Fruit fly (Drosophila melanogaster) whole organism, prepupa: ENCODE measurements around the gene CG34354.

Experiments
- CG10631 ChIP-seq: fragments of 200-800 bp; sonication (Bioruptor generic); optimal IDR thresholded peaks from 2 replicates; lab custom pipeline; 2016; ENCODE audit warnings: missing biosample characterization, missing genetic modification characterization
- CG10669 ChIP-seq: fragments of 200-800 bp; sonication (Bioruptor generic); optimal IDR thresholded peaks from 3 replicates; lab custom pipeline; 2018; ENCODE audit warnings: missing biosample characterization, mild to moderate bottlenecking, missing genetic modification characterization, moderate library complexity
- CG11294 ChIP-seq: fragments of 200-800 bp; sonication (Bioruptor generic); IDR thresholded peaks from 2 replicates; pipeline ENCODE4 v1.3.6; 2022; ENCODE audit warnings: missing biosample characterization, missing genetic modification characterization
- CG11762 ChIP-seq: fragments of 200-800 bp; sonication (Bioruptor generic); optimal IDR thresholded peaks from 3 replicates; lab custom pipeline; 2016; ENCODE audit warnings: missing biosample characterization, missing genetic modification characterization; ENCODE audit not compliant: insufficient read depth
- CG15336 ChIP-seq: fragments of 200-800 bp; sonication (Bioruptor generic); IDR thresholded peaks from 2 replicates; pipeline ENCODE4 v1.3.6; 2022; ENCODE audit warnings: missing biosample characterization, missing genetic modification characterization
- CG1621 ChIP-seq: fragments of 200-800 bp; sonication (Bioruptor generic); optimal IDR thresholded peaks from 3 replicates; lab custom pipeline; 2018; ENCODE audit warnings: missing biosample characterization, mild to moderate bottlenecking, missing genetic modification characterization
- CG16779 ChIP-seq: fragments of 200-800 bp; sonication (Bioruptor generic); optimal IDR thresholded peaks from 3 replicates; lab custom pipeline; 2017; ENCODE audit warnings: missing biosample characterization, mild to moderate bottlenecking, missing genetic modification characterization
- CG31627 ChIP-seq: fragments of 200-800 bp; sonication (Bioruptor generic); optimal IDR thresholded peaks from 3 replicates; lab custom pipeline; 2016; ENCODE audit warnings: missing biosample characterization, missing genetic modification characterization
- CG32006 ChIP-seq: fragments of 200-800 bp; sonication (Bioruptor generic); optimal IDR thresholded peaks from 3 replicates; lab custom pipeline; 2017; ENCODE audit warnings: missing biosample characterization, mild to moderate bottlenecking, missing genetic modification characterization
- CG3919 ChIP-seq: fragments of 200-800 bp; sonication (Bioruptor generic); optimal IDR thresholded peaks from 3 replicates; lab custom pipeline; 2016; ENCODE audit warnings: missing biosample characterization, missing genetic modification characterization
- CG4318 ChIP-seq: fragments of 200-800 bp; sonication (Bioruptor generic); optimal IDR thresholded peaks from 3 replicates; lab custom pipeline; 2017; ENCODE audit warnings: missing biosample characterization, mild to moderate bottlenecking, missing genetic modification characterization
- CG6163 ChIP-seq: fragments of 200-800 bp; sonication (Bioruptor generic); IDR thresholded peaks from 3 replicates; pipeline ENCODE4 v1.3.6; 2022; ENCODE audit warnings: missing biosample characterization, missing genetic modification characterization
- CG6276 ChIP-seq: fragments of 200-800 bp; sonication (Bioruptor generic); optimal IDR thresholded peaks from 2 replicates; lab custom pipeline; 2017; ENCODE audit warnings: missing biosample characterization, mild to moderate bottlenecking, missing genetic modification characterization
- CG6792 ChIP-seq: fragments of 200-800 bp; sonication (Bioruptor generic); optimal IDR thresholded peaks from 3 replicates; lab custom pipeline; 2016; ENCODE audit warnings: missing biosample characterization, missing genetic modification characterization
- CG6808 ChIP-seq: fragments of 200-800 bp; sonication (Bioruptor generic); optimal IDR thresholded peaks from 3 replicates; lab custom pipeline; 2017; ENCODE audit warnings: missing biosample characterization, missing genetic modification characterization, mild to moderate bottlenecking, moderate library complexity, missing genetic modification reagents
- CG6854 ChIP-seq: fragments of 200-800 bp; sonication (Bioruptor generic); optimal IDR thresholded peaks from 2 replicates; lab custom pipeline; 2017; ENCODE audit warnings: missing biosample characterization, mild to moderate bottlenecking, missing genetic modification characterization
- CG8119 ChIP-seq: fragments of 200-800 bp; sonication (Bioruptor generic); IDR thresholded peaks from 3 replicates; pipeline ENCODE4 v1.3.6; 2022; ENCODE audit warnings: missing biosample characterization, missing genetic modification characterization
- CG8632 ChIP-seq: fragments of 200-800 bp; sonication (Bioruptor generic); optimal IDR thresholded peaks from 3 replicates; lab custom pipeline; 2016; ENCODE audit warnings: missing biosample characterization, missing genetic modification characterization
- Eip75B ChIP-seq: fragments of 200-800 bp; sonication (Bioruptor generic); optimal IDR thresholded peaks from 3 replicates; lab custom pipeline; 2016; ENCODE audit warnings: missing biosample characterization, missing genetic modification characterization
- Eip78C ChIP-seq: fragments of 200-800 bp; sonication (Bioruptor generic); peaks from one replicate; lab custom pipeline; 2016; ENCODE audit warnings: missing biosample characterization, missing genetic modification characterization
- Eip93F ChIP-seq: fragments of 200-800 bp; sonication (Bioruptor generic); optimal IDR thresholded peaks from 2 replicates; lab custom pipeline; 2016; ENCODE audit warnings: missing biosample characterization, mild to moderate bottlenecking, missing genetic modification characterization
- Ets21C ChIP-seq: fragments of 200-800 bp; sonication (Bioruptor generic); optimal IDR thresholded peaks from 3 replicates; lab custom pipeline; 2016; ENCODE audit warnings: missing biosample characterization, missing genetic modification characterization
- Ets96B ChIP-seq: fragments of 200-800 bp; optimal IDR thresholded peaks from 2 replicates; lab custom pipeline; 2019; ENCODE audit warnings: missing biosample characterization, mild to moderate bottlenecking, missing genetic modification characterization, moderate library complexity
- Gug ChIP-seq: fragments of 200-800 bp; sonication (Bioruptor generic); IDR thresholded peaks from 2 replicates; pipeline ENCODE4 v1.3.6; 2022; ENCODE audit warnings: missing biosample characterization, missing genetic modification characterization
- Hr38 ChIP-seq: sonication (Bioruptor generic); optimal IDR thresholded peaks from 2 replicates; lab custom pipeline; 2016; ENCODE audit warnings: missing biosample characterization, missing genetic modification characterization
- Hr39 ChIP-seq: fragments of 200-800 bp; sonication (Bioruptor generic); optimal IDR thresholded peaks from 2 replicates; lab custom pipeline; 2016; ENCODE audit warnings: missing biosample characterization, missing genetic modification characterization
- Hr4 ChIP-seq: fragments of 200-800 bp; sonication (Bioruptor generic); optimal IDR thresholded peaks from 3 replicates; lab custom pipeline; 2016; ENCODE audit warnings: missing biosample characterization, missing genetic modification characterization
- Lpt ChIP-seq: fragments of 200-800 bp; sonication (Bioruptor generic); optimal IDR thresholded peaks from 3 replicates; lab custom pipeline; 2016; ENCODE audit warnings: missing biosample characterization, missing genetic modification characterization
- OdsH ChIP-seq: fragments of 200-800 bp; sonication (Bioruptor generic); optimal IDR thresholded peaks from 3 replicates; lab custom pipeline; 2016; ENCODE audit warnings: missing biosample characterization, missing genetic modification characterization
- Smox ChIP-seq: fragments of 200-800 bp; sonication (Bioruptor generic); optimal IDR thresholded peaks from 3 replicates; lab custom pipeline; 2016; ENCODE audit warnings: missing biosample characterization, missing genetic modification characterization
- Sox102F ChIP-seq: fragments of 200-800 bp; sonication (Bioruptor generic); optimal IDR thresholded peaks from 2 replicates; lab custom pipeline; 2016; ENCODE audit warnings: missing biosample characterization, mild to moderate bottlenecking, missing genetic modification characterization
- Sox14 ChIP-seq: fragments of 200-800 bp; sonication (Bioruptor generic); optimal IDR thresholded peaks from 3 replicates; lab custom pipeline; 2016; ENCODE audit warnings: missing biosample characterization, missing genetic modification characterization
- Sox15 ChIP-seq: fragments of 200-800 bp; sonication (Bioruptor generic); optimal IDR thresholded peaks from 3 replicates; lab custom pipeline; 2016; ENCODE audit warnings: missing biosample characterization, missing genetic modification characterization
- achi ChIP-seq: fragments of 200-800 bp; sonication (Bioruptor generic); optimal IDR thresholded peaks from 3 replicates; lab custom pipeline; 2016; ENCODE audit warnings: missing biosample characterization, missing genetic modification characterization
- acj6 ChIP-seq: fragments of 200-800 bp; sonication (Bioruptor generic); optimal IDR thresholded peaks from 3 replicates; lab custom pipeline; 2016; ENCODE audit warnings: missing biosample characterization, missing genetic modification characterization
- cyc ChIP-seq: fragments of 200-800 bp; sonication (Bioruptor generic); optimal IDR thresholded peaks from 3 replicates; lab custom pipeline; 2016; ENCODE audit warnings: missing biosample characterization, missing genetic modification characterization
- dac ChIP-seq: fragments of 200-800 bp; sonication (Bioruptor generic); optimal IDR thresholded peaks from 2 replicates; lab custom pipeline; 2017; ENCODE audit warnings: missing biosample characterization, mild to moderate bottlenecking, missing genetic modification characterization
- dsx ChIP-seq: fragments of 200-800 bp; optimal IDR thresholded peaks from 3 replicates; lab custom pipeline; 2019; ENCODE audit warnings: missing biosample characterization, mild to moderate bottlenecking, missing genetic modification characterization, moderate library complexity; ENCODE audit not compliant: poor library complexity, severe bottlenecking
- eg ChIP-seq: fragments of 200-800 bp; sonication (Bioruptor generic); IDR thresholded peaks from 3 replicates; pipeline ENCODE4 v1.3.6; 2022; ENCODE audit warnings: missing biosample characterization, missing genetic modification characterization
- fd85E ChIP-seq: fragments of 200-800 bp; sonication (Bioruptor generic); optimal IDR thresholded peaks from 3 replicates; lab custom pipeline; 2016; ENCODE audit warnings: missing biosample characterization, missing genetic modification characterization
- fkh ChIP-seq: fragments of 200-800 bp; sonication (Bioruptor generic); optimal IDR thresholded peaks from 3 replicates; lab custom pipeline; 2017; ENCODE audit warnings: missing biosample characterization, mild to moderate bottlenecking, missing genetic modification characterization, moderate library complexity
- lz ChIP-seq: fragments of 200-800 bp; sonication (Bioruptor generic); optimal IDR thresholded peaks from 3 replicates; lab custom pipeline; 2016; ENCODE audit warnings: missing biosample characterization, missing genetic modification characterization
- net ChIP-seq: fragments of 200-800 bp; sonication (Bioruptor generic); optimal IDR thresholded peaks from 3 replicates; lab custom pipeline; 2016; ENCODE audit warnings: missing biosample characterization, missing genetic modification characterization
- ss ChIP-seq, 2 experiments: fragments of 200-800 bp; sonication (Bioruptor generic); optimal IDR thresholded peaks; 2 replicates in 1 of 2; 3 replicates in 1 of 2; lab custom pipeline; 2017 to 2018; ENCODE audit warnings: mild to moderate bottlenecking in 2 of 2, missing biosample characterization in 2 of 2, missing genetic modification characterization in 2 of 2, moderate library complexity in 1 of 2
- svp ChIP-seq: fragments of 200-800 bp; sonication (Bioruptor generic); peaks from one replicate; lab custom pipeline; 2016; ENCODE audit warnings: missing biosample characterization, missing genetic modification characterization
- topi ChIP-seq: fragments of 200-800 bp; sonication (Bioruptor generic); optimal IDR thresholded peaks from 3 replicates; lab custom pipeline; 2016; ENCODE audit warnings: missing biosample characterization, missing genetic modification characterization
- vri ChIP-seq: fragments of 200-800 bp; sonication (Bioruptor generic); optimal IDR thresholded peaks from 3 replicates; lab custom pipeline; 2016; ENCODE audit warnings: missing biosample characterization, mild to moderate bottlenecking, missing genetic modification characterization

CG34354 gene

dm6 chr3R:28118111-28118510 is 28.6 kb upstream of the CG34354 start (continued):
- no peak for TF ChIP-seq CG4318 (GFP tag; lab: Kevin White, UChicago)
- no peak for TF ChIP-seq dac (GFP tag; lab: Kevin White, UChicago)
- TF ChIP-seq CG11294 (GFP tag; lab: Robert Waterston, UW) = no peak
- TF ChIP-seq Eip93F (GFP tag; lab: Kevin White, UChicago) = no peak

dm6 chr3R:28126241-28126640 is 20.4 kb upstream of the CG34354 start:
- no peak for TF ChIP-seq CG8632
- TF ChIP-seq dsx (GFP tag; lab: Kevin White, UChicago) = peak; percentile 11
- no peak for TF ChIP-seq fkh
- TF ChIP-seq svp (GFP tag; lab: Kevin White, UChicago) = peak; percentile 43
- 0 out of 3 replicates have a peak, but pooled peaks have one; percentile 29 for TF ChIP-seq eg
- TF ChIP-seq CG1621 = no peak
- TF ChIP-seq net = no peak
- TF ChIP-seq CG10669 (GFP tag; lab: Kevin White, UChicago) = no peak
- no peak for TF ChIP-seq CG16779 (tag; lab: Kevin White, UChicago)
- TF ChIP-seq CG6854 (GFP tag; lab: Kevin White, UChicago) = no peak
- 0 out of 3 replicates have a peak, but pooled peaks have one; percentile 21 for TF ChIP-seq CG6163 (GFP tag; lab: Robert Waterston, UW)
- TF ChIP-seq dac (GFP tag; lab: Kevin White, UChicago) = no peak
- TF ChIP-seq Sox102F (GFP tag; lab: Kevin White, UChicago) = no peak
- no peak for TF ChIP-seq lz
- 0 out of 3 replicates have a peak, but pooled peaks have one; percentile 19 for TF ChIP-seq CG8119 (GFP tag; lab: Robert Waterston, UW)
- TF ChIP-seq ss (GFP tag; optimal IDR thresholded peaks at IDR 0.05; lab: Kevin White, UChicago) = peak in 1 of 2 experiments; percentile 15
- TF ChIP-seq Hr38 = no peak
- no peak for TF ChIP-seq Gug (GFP tag; lab: Robert Waterston, UW)
- peak; percentile 74 for TF ChIP-seq Eip78C
- no peak for TF ChIP-seq CG11762 (GFP tag; lab: Kevin White, UChicago)
- peak; percentile 24 for TF ChIP-seq CG32006 (GFP tag; lab: Kevin White, UChicago)
- TF ChIP-seq Sox14 (GFP tag; lab: Kevin White, UChicago) = no peak
- TF ChIP-seq vri (GFP tag; lab: Kevin White, UChicago) = no peak
- no peak for TF ChIP-seq CG6808 (GFP tag; lab: Kevin White, UChicago)

- TF ChIP-seq CG6276 (GFP tag; lab: Kevin White, UChicago) (no peak), Hr4 (GFP tag; lab: Kevin White, UChicago) (peak; percentile 24), Lpt (GFP tag; lab: Kevin White, UChicago) (no peak), CG10669 (GFP tag; lab: Kevin White, UChicago) (peak; percentile 4), Eip93F (GFP tag; lab: Kevin White, UChicago) (no peak), CG8119 (GFP tag; lab: Robert Waterston, UW) (0 out of 3 replicates have a peak, but pooled peaks have one; percentile 15), dac (GFP tag; lab: Kevin White, UChicago) (no peak), fd85E (GFP tag; lab: Kevin White, UChicago) (no peak), Sox15 (no peak), CG3919 (GFP tag; lab: Kevin White, UChicago) (peak; percentile 8), eg (0 out of 3 replicates have a peak, but pooled peaks have one; percentile 27), CG6163 (GFP tag; lab: Robert Waterston, UW) (no peak), Eip78C (peak; percentile 73), Eip75B (GFP tag; lab: Kevin White, UChicago) (peak; percentile 29), CG8632 (no peak), topi (GFP tag; lab: Kevin White, UChicago) (peak; percentile 17), CG15336 (no peak), CG6792 (GFP tag; lab: Kevin White, UChicago) (peak; percentile 17), CG31627 (GFP tag; lab: Kevin White, UChicago) (peak; percentile 2), cyc (no peak), acj6 (GFP tag; lab: Kevin White, UChicago) (peak; percentile 9), svp (GFP tag; lab: Kevin White, UChicago) (peak; percentile 83), Ets96B (tag; lab: Kevin White, UChicago) (peak; percentile 22), Sox14 (GFP tag; lab: Kevin White, UChicago) (peak; percentile 7), achi (GFP tag; lab: Kevin White, UChicago) (peak; percentile 3), Hr39 (peak; percentile 13), ss (GFP tag; optimal IDR thresholded peaks at IDR 0.05; lab: Kevin White, UChicago) (peak in 1 of 2 experiments; percentile 37), CG11762 (GFP tag; lab: Kevin White, UChicago) (no peak), Smox (GFP tag; lab: Kevin White, UChicago) (peak; percentile 24), Ets21C (GFP tag; lab: Kevin White, UChicago) (no peak), CG10631 (GFP tag; lab: Kevin White, UChicago) (peak; percentile 30), OdsH (GFP tag; lab: Kevin White, UChicago) (peak; percentile 19), CG32006 (GFP tag; lab: Kevin White, UChicago) (peak; percentile 29)
Observed at dm6 chr3R:28236158-28236557, 89.5 kb downstream of the CG34354 start.
